Worm (Caenorhabditis elegans) whole organism, L4/young adult: ENCODE results near the gene C33F10.1.

Experiments
- W03F9.2 ChIP-seq: fragments of 150-350 bp; optimal IDR thresholded peaks from 2 replicates; lab custom pipeline; 2014; ENCODE audit warnings: missing biosample characterization, missing genetic modification characterization
- him-1 ChIP-seq: sonication (generic microtip); optimal IDR thresholded peaks from 2 replicates; lab custom pipeline; 2016; ENCODE audit warnings: missing genotype, missing genetic modification reagents, missing genetic modification characterization, missing compliant biosample characterization

- no peak for TF ChIP-seq him-1 (tag; lab: Kevin White, UChicago)
- no peak for TF ChIP-seq W03F9.2 (tag; lab: Kevin White, UChicago)
These were observed 24.1 kb downstream of the C33F10.1 start for ce11 chrII:4858906-4859411.
